Worm (Caenorhabditis elegans): ENCODE measurements around the gene mrps-26.
A peak's percentile ranks its signal among the peaks of the same experiment; 100 is the strongest.

DNA sequence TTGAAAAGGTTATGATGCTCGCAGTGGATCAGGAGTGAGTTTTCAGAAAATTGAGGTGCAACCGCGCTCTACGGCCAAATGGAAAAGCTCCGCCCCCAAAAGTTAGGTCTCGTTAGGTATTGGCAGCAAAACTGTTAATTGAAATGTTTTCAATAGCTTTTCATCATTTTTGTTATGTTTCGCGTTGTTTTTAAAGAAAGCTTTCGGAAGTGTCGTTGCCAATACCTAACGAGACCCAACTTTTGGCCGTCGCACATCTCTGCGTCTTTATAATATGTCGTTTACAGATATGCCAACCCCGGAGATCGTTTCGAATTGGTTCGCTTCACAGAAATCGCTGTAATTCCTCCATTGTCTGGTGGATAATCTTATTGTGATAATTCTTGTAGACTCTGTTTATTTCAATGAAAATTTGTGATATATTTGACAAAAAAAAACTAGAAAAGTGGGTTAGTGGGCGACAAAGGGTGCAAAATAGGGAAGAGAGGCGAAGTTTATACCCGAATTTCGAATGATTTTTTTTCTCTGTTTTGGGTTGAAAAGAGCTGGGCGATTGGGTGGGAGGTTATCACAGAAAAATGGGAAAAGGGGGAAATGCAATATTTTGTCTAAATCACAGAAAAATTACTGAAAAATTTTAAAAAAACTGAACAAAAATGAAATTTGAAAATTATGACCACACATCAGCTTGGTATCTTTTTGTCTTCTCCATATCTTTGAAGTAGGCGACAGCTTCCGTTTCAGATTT lies 37.9 kb upstream of the mrps-26 start:
- peak; percentile 21 for TF ChIP-seq ama-1 (optimal IDR thresholded peaks at IDR 0.05)
- no peak for TF ChIP-seq grh-1 (GFP tag; IDR thresholded peaks at IDR 0.05)
- TF ChIP-seq egl-13 (tag; optimal IDR thresholded peaks at IDR 0.05): no peak
- TF ChIP-seq nhr-237 (tag; optimal IDR thresholded peaks at IDR 0.05): no peak
- TF ChIP-seq zag-1 (tag; optimal IDR thresholded peaks at IDR 0.05): no peak
- TF ChIP-seq Y116A8C.19 (tag; optimal IDR thresholded peaks at IDR 0.05; ENCODE audit: borderline replicate concordance): no peak
- TF ChIP-seq ztf-11 (tag; optimal IDR thresholded peaks at IDR 0.05): no peak
- no peak for TF ChIP-seq mef-2 (tag; optimal IDR thresholded peaks at IDR 0.05)
- no peak for TF ChIP-seq pqm-1 (tag; optimal IDR thresholded peaks at IDR 0.05)
- no peak for TF ChIP-seq nhr-12 (tag; optimal IDR thresholded peaks at IDR 0.05)
- no peak for TF ChIP-seq unc-86 (tag; optimal IDR thresholded peaks at IDR 0.05)
- no peak for TF ChIP-seq F16B12.6 (tag; optimal IDR thresholded peaks at IDR 0.05)
- no peak for TF ChIP-seq nhr-90 (tag; optimal IDR thresholded peaks at IDR 0.05; ENCODE audit: poor library complexity)
